Worm (Caenorhabditis elegans): ENCODE results near the gene nlp-78.

Gene nlp-78

ce11 chrII:9099017-9099416 lies 37.0 kb upstream of the nlp-78 start, which contains the start of gene T24H10.1 (continued):
- TF ChIP-seq fkh-10 (GFP tag; optimal IDR thresholded peaks at IDR 0.05): no peak
- TF ChIP-seq unc-130 (tag; optimal IDR thresholded peaks at IDR 0.05): peak; percentile 12
- TF ChIP-seq blmp-1 (tag; optimal IDR thresholded peaks at IDR 0.05): peak; percentile 18
- no peak for TF ChIP-seq ceh-63 (GFP tag; optimal IDR thresholded peaks at IDR 0.05)
- TF ChIP-seq xbp-1 (tag; optimal IDR thresholded peaks at IDR 0.05): peak; percentile 71
- peak; percentile 36 for TF ChIP-seq ztf-4 (tag; optimal IDR thresholded peaks at IDR 0.05)
- peak; percentile 81 for TF ChIP-seq snu-23 (GFP tag; optimal IDR thresholded peaks at IDR 0.05)
- peak; percentile 72 for TF ChIP-seq lin-14 (GFP tag; optimal IDR thresholded peaks at IDR 0.05)
- peak; percentile 62 for TF ChIP-seq nhr-77 (tag; optimal IDR thresholded peaks at IDR 0.05)
- TF ChIP-seq mab-9 (GFP tag; IDR thresholded peaks at IDR 0.05): no peak
- TF ChIP-seq unc-86 (tag; optimal IDR thresholded peaks at IDR 0.05): peak; percentile 71
- peak; percentile 85 for TF ChIP-seq nhr-47 (tag; optimal IDR thresholded peaks at IDR 0.05)
- TF ChIP-seq sup-37 (GFP tag; optimal IDR thresholded peaks at IDR 0.05): peak; percentile 58
- no peak for TF ChIP-seq C34B4.2 (tag; optimal IDR thresholded peaks at IDR 0.05)
- TF ChIP-seq elt-3 (tag; optimal IDR thresholded peaks at IDR 0.05): peak in 1 of 6 experiments; percentile 51
- TF ChIP-seq sptf-1 (tag; optimal IDR thresholded peaks at IDR 0.05): no peak
- peak; percentile 14 for TF ChIP-seq pax-3 (tag; optimal IDR thresholded peaks at IDR 0.05)
- TF ChIP-seq mep-1 (tag; optimal IDR thresholded peaks at IDR 0.05): peak; percentile 89
- no peak for TF ChIP-seq hlh-4 (tag; optimal IDR thresholded peaks at IDR 0.05)
- peak; percentile 82 for TF ChIP-seq nhr-85 (tag)
- peak; percentile 20 for TF ChIP-seq sox-4 (tag; optimal IDR thresholded peaks at IDR 0.05)
- no peak for TF ChIP-seq nhr-11 (tag; optimal IDR thresholded peaks at IDR 0.05)
- peak; percentile 67 to 68 (median 67) for TF ChIP-seq ceh-82 (tag; optimal IDR thresholded peaks at IDR 0.05)
- no peak for TF ChIP-seq nhr-237 (tag; optimal IDR thresholded peaks at IDR 0.05)
- TF ChIP-seq lin-15B (tag; optimal IDR thresholded peaks at IDR 0.05): peak; percentile 10
- peak; percentile 9 for TF ChIP-seq lir-3 (tag; optimal IDR thresholded peaks at IDR 0.05; ENCODE audit: poor library complexity)
- peak; percentile 82 to 87 for TF ChIP-seq lin-35 (GFP tag; optimal IDR thresholded peaks at IDR 0.05)
- peak in 1 of 2 experiments; percentile 47 for TF ChIP-seq ztf-11 (tag; optimal IDR thresholded peaks at IDR 0.05)
- no peak for TF ChIP-seq fkh-4 (tag; optimal IDR thresholded peaks at IDR 0.05; ENCODE audit: borderline replicate concordance)
- TF ChIP-seq egl-27 (tag; optimal IDR thresholded peaks at IDR 0.05): no peak
- peak; percentile 80 for TF ChIP-seq dsc-1 (tag; optimal IDR thresholded peaks at IDR 0.05)
- TF ChIP-seq rnt-1 (tag; optimal IDR thresholded peaks at IDR 0.05): peak; percentile 89
- no peak for TF ChIP-seq nhr-28 (tag; optimal IDR thresholded peaks at IDR 0.05)
- no peak for TF ChIP-seq ceh-88 (GFP tag; IDR thresholded peaks at IDR 0.05)
- TF ChIP-seq egl-13 (tag; optimal IDR thresholded peaks at IDR 0.05): peak; percentile 48
- peak; percentile 36 for TF ChIP-seq aly-2 (tag; optimal IDR thresholded peaks at IDR 0.05)
- TF ChIP-seq isw-1 (GFP tag; IDR thresholded peaks at IDR 0.05): peak; percentile 61
- peak; percentile 80 for TF ChIP-seq nhr-19 (GFP tag; conservative IDR thresholded peaks at IDR 0.05)
- TF ChIP-seq ceh-90 (tag; optimal IDR thresholded peaks at IDR 0.05): no peak

- TF ChIP-seq efl-1 (optimal IDR thresholded peaks at IDR 0.05) (no peak), efl-1 (GFP tag; optimal IDR thresholded peaks at IDR 0.05 in 1 of 2) (peak in 1 of 2 experiments; percentile 48), sptf-1 (tag; optimal IDR thresholded peaks at IDR 0.05) (no peak)
These were observed 35.2 kb upstream of the nlp-78 start, which contains the start of gene T24H10.5 for ce11 chrII:9100798-9101197. Gene T24H10.5, plus strand, starts transcription at chrII:9101098.
